Worm (Caenorhabditis elegans) whole organism, L1 larva: ENCODE data around the gene chk-2.

ENCODE experiments used
- C04F5.9 ChIP-seq: sonication (generic microtip); optimal IDR thresholded peaks from 2 replicates; lab custom pipeline; 2016; ENCODE audit warnings: missing genetic modification characterization, missing compliant biosample characterization
- C34B4.2 ChIP-seq: sonication (generic microtip); optimal IDR thresholded peaks from 2 replicates; lab custom pipeline; 2017; ENCODE audit warnings: mild to moderate bottlenecking, missing genetic modification characterization, missing compliant biosample characterization
- Y116A8C.19 ChIP-seq: sonication (generic microtip); optimal IDR thresholded peaks from 2 replicates; lab custom pipeline; 2016; ENCODE audit warnings: missing compliant biosample characterization, missing genetic modification characterization, borderline replicate concordance
- aha-1 ChIP-seq: fragments of 150-350 bp; optimal IDR thresholded peaks from 2 replicates; lab custom pipeline; 2014; ENCODE audit warnings: missing biosample characterization, missing genetic modification characterization
- aly-2 ChIP-seq: fragments of 150-350 bp; optimal IDR thresholded peaks from 2 replicates; lab custom pipeline; 2014; ENCODE audit warnings: missing biosample characterization, missing genetic modification characterization
- ceh-63 ChIP-seq: fragments of 200-800 bp; sonication (Bioruptor generic); optimal IDR thresholded peaks from 2 replicates; lab custom pipeline; 2018; ENCODE audit warnings: mild to moderate bottlenecking, missing genetic modification characterization, missing compliant biosample characterization
- ceh-82 ChIP-seq, 3 experiments: fragments of 150-350 bp in 1 of 3; sonication (generic microtip) in 2 of 3; optimal IDR thresholded peaks; 2 replicates each; lab custom pipeline; 2014 to 2017; ENCODE audit warnings: missing biosample characterization in 3 of 3, missing genetic modification characterization in 3 of 3
- ceh-88 ChIP-seq: fragments of 200-800 bp; sonication (Bioruptor generic); IDR thresholded peaks from 2 replicates; pipeline ENCODE4 v1.3.6; 2022; ENCODE audit warnings: missing genetic modification characterization, missing compliant biosample characterization
- ceh-90 ChIP-seq: sonication (generic microtip); optimal IDR thresholded peaks from 2 replicates; lab custom pipeline; 2016; ENCODE audit warnings: missing genetic modification characterization, missing compliant biosample characterization
- ces-1 ChIP-seq: fragments of 150-350 bp; optimal IDR thresholded peaks from 2 replicates; lab custom pipeline; 2014; ENCODE audit warnings: missing biosample characterization, missing genetic modification reagents, missing genetic modification characterization
- dpl-1 ChIP-seq, 3 experiments: fragments of 150-350 bp in 2 of 3; sonication (generic microtip) in 1 of 3; optimal IDR thresholded peaks; 2 replicates each; lab custom pipeline; 2014 to 2017; ENCODE audit warnings: missing biosample characterization in 3 of 3, missing genetic modification characterization in 3 of 3, missing genetic modification reagents in 3 of 3
- efl-1 ChIP-seq, 4 experiments: fragments of 150-350 bp; optimal IDR thresholded peaks in 3 of 4; peaks in 1 of 4; 1 replicate in 1 of 4; 2 replicates in 3 of 4; lab custom pipeline; 2014; ENCODE audit warnings: missing biosample characterization in 2 of 4, missing genetic modification characterization in 2 of 4, missing genetic modification reagents in 2 of 4
- egl-27 ChIP-seq, 2 experiments: fragments of 150-350 bp in 1 of 2; sonication (generic microtip); optimal IDR thresholded peaks; 3 replicates each; lab custom pipeline; 2017 to 2018; ENCODE audit warnings: missing biosample characterization in 2 of 2, missing genetic modification characterization in 2 of 2, missing genetic modification reagents in 2 of 2
- ets-5 ChIP-seq: fragments of 200-800 bp; sonication (Bioruptor generic); IDR thresholded peaks from 2 replicates; pipeline ENCODE4 v1.3.6; 2022; ENCODE audit warnings: missing genetic modification characterization, missing compliant biosample characterization
- fos-1 ChIP-seq: fragments of 150-350 bp; optimal IDR thresholded peaks from 2 replicates; lab custom pipeline; 2014; ENCODE audit warnings: missing biosample characterization, missing genetic modification characterization
- grh-1 ChIP-seq: fragments of 200-800 bp; sonication (Bioruptor generic); IDR thresholded peaks from 2 replicates; pipeline ENCODE4 v1.3.6; 2022; ENCODE audit warnings: missing genetic modification reagents, missing genetic modification characterization, missing compliant biosample characterization
- hlh-17 ChIP-seq: fragments of 200-800 bp; sonication (Bioruptor generic); optimal IDR thresholded peaks from 2 replicates; lab custom pipeline; 2018; ENCODE audit warnings: missing genetic modification characterization, mild to moderate bottlenecking, missing compliant biosample characterization, moderate library complexity, borderline replicate concordance
- hlh-4 ChIP-seq: sonication (generic microtip); optimal IDR thresholded peaks from 2 replicates; lab custom pipeline; 2016; ENCODE audit warnings: mild to moderate bottlenecking, missing genetic modification characterization, missing compliant biosample characterization
- isw-1 ChIP-seq: fragments of 200-800 bp; sonication (Bioruptor generic); IDR thresholded peaks from 2 replicates; pipeline ENCODE4 v1.3.6; 2022; ENCODE audit warnings: missing genetic modification characterization, missing compliant biosample characterization
- lin-13 ChIP-seq: fragments of 150-350 bp; optimal IDR thresholded peaks from 2 replicates; lab custom pipeline; 2014; ENCODE audit warnings: missing biosample characterization, missing genetic modification reagents, missing genetic modification characterization
- lin-14 ChIP-seq: fragments of 200-800 bp; sonication (Bioruptor generic); optimal IDR thresholded peaks from 2 replicates; lab custom pipeline; 2018; ENCODE audit warnings: mild to moderate bottlenecking, missing genetic modification characterization, moderate library complexity, missing compliant biosample characterization
- lin-39 ChIP-seq: fragments of 150-350 bp; optimal IDR thresholded peaks from 2 replicates; lab custom pipeline; 2014; ENCODE audit warnings: missing biosample characterization, missing genetic modification reagents, missing genetic modification characterization
- lir-3 ChIP-seq: sonication (generic microtip); optimal IDR thresholded peaks from 2 replicates; lab custom pipeline; 2016; ENCODE audit warnings: mild to moderate bottlenecking, missing genetic modification characterization, moderate library complexity, missing compliant biosample characterization; ENCODE audit not compliant: poor library complexity
- mab-9 ChIP-seq: fragments of 200-800 bp; sonication (Bioruptor generic); IDR thresholded peaks from 2 replicates; pipeline ENCODE4 v1.3.6; 2022; ENCODE audit warnings: missing genetic modification reagents, missing genetic modification characterization, missing compliant biosample characterization
- mdl-1 ChIP-seq, 2 experiments: fragments of 150-350 bp; optimal IDR thresholded peaks; 2 replicates each; lab custom pipeline; 2014 to 2017; ENCODE audit warnings: missing biosample characterization in 2 of 2, missing genetic modification characterization in 2 of 2, inconsistent platforms in 1 of 2
- mef-2 ChIP-seq: fragments of 150-350 bp; optimal IDR thresholded peaks from 2 replicates; lab custom pipeline; 2014; ENCODE audit warnings: missing biosample characterization, missing genetic modification characterization
- mep-1 ChIP-seq: fragments of 150-350 bp; optimal IDR thresholded peaks from 2 replicates; lab custom pipeline; 2014; ENCODE audit warnings: missing biosample characterization, missing genetic modification characterization
- nhr-19 ChIP-seq: fragments of 200-800 bp; sonication (Bioruptor generic); conservative IDR thresholded peaks from 2 replicates; pipeline ENCODE4 v1.3.6; 2022; ENCODE audit warnings: missing genetic modification characterization, missing compliant biosample characterization
- nhr-20 ChIP-seq: sonication (generic microtip); optimal IDR thresholded peaks from 2 replicates; lab custom pipeline; 2016; ENCODE audit warnings: mild to moderate bottlenecking, missing genetic modification characterization, missing compliant biosample characterization
- nhr-237 ChIP-seq: fragments of 150-350 bp; optimal IDR thresholded peaks from 2 replicates; lab custom pipeline; 2014; ENCODE audit warnings: missing biosample characterization, missing genetic modification characterization
- nhr-47 ChIP-seq: sonication (generic microtip); optimal IDR thresholded peaks from 2 replicates; lab custom pipeline; 2016; ENCODE audit warnings: mild to moderate bottlenecking, missing genetic modification characterization, moderate library complexity, missing compliant biosample characterization
- nhr-71 ChIP-seq: sonication (generic microtip); optimal IDR thresholded peaks from 2 replicates; lab custom pipeline; 2016; ENCODE audit warnings: mild to moderate bottlenecking, missing genetic modification characterization, moderate library complexity, missing compliant biosample characterization
- nhr-84 ChIP-seq: sonication (generic microtip); optimal IDR thresholded peaks from 2 replicates; lab custom pipeline; 2017; ENCODE audit warnings: missing biosample characterization, missing genetic modification characterization
- nhr-85 ChIP-seq: sonication (generic microtip); peaks from one replicate; lab custom pipeline; 2016; ENCODE audit warnings: missing genetic modification characterization, inconsistent platforms, missing compliant biosample characterization
- pag-3 ChIP-seq: sonication (generic microtip); optimal IDR thresholded peaks from 2 replicates; lab custom pipeline; 2017; ENCODE audit warnings: missing genetic modification characterization, mild to moderate bottlenecking, missing compliant biosample characterization, antibody characterized with exemption, borderline replicate concordance; ENCODE audit not compliant: insufficient read depth
- pax-3 ChIP-seq: fragments of 200-800 bp; sonication (Bioruptor generic); optimal IDR thresholded peaks from 2 replicates; lab custom pipeline; 2018; ENCODE audit warnings: mild to moderate bottlenecking, missing genetic modification characterization, moderate library complexity, missing compliant biosample characterization
- rnt-1 ChIP-seq: sonication (generic microtip); optimal IDR thresholded peaks from 2 replicates; lab custom pipeline; 2016; ENCODE audit warnings: mild to moderate bottlenecking, missing genetic modification characterization, moderate library complexity, missing compliant biosample characterization
- skn-1 ChIP-seq: fragments of 150-350 bp; optimal IDR thresholded peaks from 2 replicates; lab custom pipeline; 2014; ENCODE audit warnings: missing biosample characterization, missing genetic modification characterization
- snpc-4 ChIP-seq: fragments of 150-350 bp; optimal IDR thresholded peaks from 2 replicates; lab custom pipeline; 2014; ENCODE audit warnings: missing biosample characterization, missing genetic modification characterization
- snu-23 ChIP-seq: sonication (generic microtip); optimal IDR thresholded peaks from 2 replicates; lab custom pipeline; 2016; ENCODE audit warnings: missing genetic modification characterization, missing compliant biosample characterization
- sup-37 ChIP-seq: fragments of 200-800 bp; sonication (Bioruptor generic); optimal IDR thresholded peaks from 2 replicates; lab custom pipeline; 2018; ENCODE audit warnings: mild to moderate bottlenecking, missing genetic modification characterization, missing compliant biosample characterization
- swsn-7 ChIP-seq: sonication (generic microtip); optimal IDR thresholded peaks from 2 replicates; lab custom pipeline; 2016; ENCODE audit warnings: missing genetic modification characterization, missing compliant biosample characterization
- unc-130 ChIP-seq: fragments of 150-350 bp; optimal IDR thresholded peaks from 2 replicates; lab custom pipeline; 2017; ENCODE audit warnings: missing biosample characterization, missing genetic modification characterization, inconsistent platforms
- unc-30 ChIP-seq: sonication (generic microtip); optimal IDR thresholded peaks from 2 replicates; lab custom pipeline; 2017; ENCODE audit warnings: missing biosample characterization, missing genetic modification characterization
- unc-86 ChIP-seq: sonication (generic microtip); optimal IDR thresholded peaks from 2 replicates; lab custom pipeline; 2016; ENCODE audit warnings: missing genetic modification characterization, missing compliant biosample characterization
- unc-98 ChIP-seq: fragments of 200-800 bp; sonication (Bioruptor generic); IDR thresholded peaks from 2 replicates; pipeline ENCODE4 v1.3.6; 2022; ENCODE audit warnings: missing genetic modification characterization, missing compliant biosample characterization
- vab-15 ChIP-seq: sonication (generic microtip); optimal IDR thresholded peaks from 2 replicates; lab custom pipeline; 2017; ENCODE audit warnings: missing genotype, mild to moderate bottlenecking, missing genetic modification characterization, missing compliant biosample characterization
- ztf-11 ChIP-seq, 2 experiments: sonication (generic microtip); optimal IDR thresholded peaks; 2 replicates each; lab custom pipeline; 2016 to 2017; ENCODE audit warnings: missing genetic modification characterization in 2 of 2, missing biosample characterization in 1 of 2, missing compliant biosample characterization in 1 of 2
- ztf-4 ChIP-seq: fragments of 150-350 bp; optimal IDR thresholded peaks from 2 replicates; lab custom pipeline; 2014; ENCODE audit warnings: missing biosample characterization, missing genetic modification characterization

The chk-2 gene

ce11 chrV:19897982-19898381 lies 17.8 kb downstream of the chk-2 start:
- TF ChIP-seq unc-30 (tag; lab: Kevin White, UChicago), result no peak
- no peak for TF ChIP-seq ceh-63 (GFP tag; lab: Kevin White, UChicago)
- no peak for TF ChIP-seq mdl-1 (tag; optimal IDR thresholded peaks at IDR 0.05; lab: Kevin White, UChicago)
- TF ChIP-seq nhr-20 (tag; lab: Kevin White, UChicago), result no peak
- TF ChIP-seq mep-1, result no peak
- TF ChIP-seq ces-1 (GFP tag; lab: Kevin White, UChicago), result no peak
- TF ChIP-seq mab-9 (GFP tag; lab: Robert Waterston, UW), result no peak

ce11 chrV:19897557-19897956 lies 18.3 kb downstream of the chk-2 start:
- TF ChIP-seq ceh-88 (GFP tag; lab: Robert Waterston, UW), result no peak
- TF ChIP-seq ztf-11 (tag; optimal IDR thresholded peaks at IDR 0.05; lab: Kevin White, UChicago), result no peak
- no peak for TF ChIP-seq ceh-90 (tag; lab: Kevin White, UChicago)
- TF ChIP-seq pag-3, result no peak
- no peak for TF ChIP-seq hlh-4 (tag; lab: Kevin White, UChicago)
- TF ChIP-seq nhr-19, result peak; percentile 50
- no peak for TF ChIP-seq aly-2 (tag; lab: Kevin White, UChicago)
- TF ChIP-seq vab-15, result no peak
- no peak for TF ChIP-seq C34B4.2
- TF ChIP-seq C04F5.9 (tag; lab: Kevin White, UChicago), result no peak
- TF ChIP-seq isw-1 (GFP tag; lab: Robert Waterston, UW), result no peak
- TF ChIP-seq rnt-1 (tag; lab: Kevin White, UChicago), result peak; percentile 86
- no peak for TF ChIP-seq Y116A8C.19 (tag; lab: Kevin White, UChicago)
- no peak for TF ChIP-seq unc-86 (tag; lab: Kevin White, UChicago)
- peak in 2 of 3 experiments; percentile 24 to 43 for TF ChIP-seq ceh-82 (tag; optimal IDR thresholded peaks at IDR 0.05; lab: Kevin White, UChicago)
- no peak for TF ChIP-seq lir-3 (tag; lab: Kevin White, UChicago)
- no peak for TF ChIP-seq ets-5 (GFP tag; lab: Robert Waterston, UW)
- TF ChIP-seq grh-1 (GFP tag; lab: Robert Waterston, UW), result no peak
- no peak for TF ChIP-seq ztf-4 (tag; lab: Kevin White, UChicago)
- TF ChIP-seq pax-3 (tag; lab: Kevin White, UChicago), result no peak
- no peak for TF ChIP-seq nhr-47 (tag; lab: Kevin White, UChicago)
- TF ChIP-seq unc-130, result no peak
- TF ChIP-seq snu-23, result peak; percentile 65
- TF ChIP-seq nhr-71 (tag; lab: Kevin White, UChicago), result peak; percentile 85
- no peak for TF ChIP-seq mef-2 (tag; lab: Kevin White, UChicago)
- TF ChIP-seq hlh-17 (GFP tag; lab: Kevin White, UChicago), result no peak
- TF ChIP-seq lin-39, result no peak
- peak in 1 of 2 experiments; percentile 29 for TF ChIP-seq egl-27 (tag; optimal IDR thresholded peaks at IDR 0.05; lab: Kevin White, UChicago)
- TF ChIP-seq sup-37 (GFP tag; lab: Kevin White, UChicago), result no peak
- no peak for TF ChIP-seq mab-9 (GFP tag; lab: Robert Waterston, UW)
- peak; percentile 48 for TF ChIP-seq mep-1
- no peak for TF ChIP-seq skn-1
- TF ChIP-seq lin-14 (GFP tag; lab: Kevin White, UChicago), result peak; percentile 92
- TF ChIP-seq nhr-20 (tag; lab: Kevin White, UChicago), result peak; percentile 20
- no peak for TF ChIP-seq aha-1 (tag; lab: Kevin White, UChicago)
- TF ChIP-seq mdl-1 (tag; optimal IDR thresholded peaks at IDR 0.05; lab: Kevin White, UChicago), result peak in 1 of 2 experiments; percentile 47
- TF ChIP-seq lin-13 (GFP tag; lab: Kevin White, UChicago), result peak; percentile 53
- no peak for TF ChIP-seq unc-98 (GFP tag; lab: Robert Waterston, UW)
- peak; percentile 53 for TF ChIP-seq snpc-4
- peak; percentile 50 for TF ChIP-seq swsn-7
- peak; percentile 49 for TF ChIP-seq fos-1 (tag; lab: Kevin White, UChicago)
- TF ChIP-seq ces-1 (GFP tag; lab: Kevin White, UChicago), result no peak
- TF ChIP-seq dpl-1 (GFP tag; optimal IDR thresholded peaks at IDR 0.05; lab: Kevin White, UChicago), result peak in 1 of 3 experiments; percentile 33
- TF ChIP-seq nhr-237 (tag; lab: Kevin White, UChicago), result no peak
- no peak for TF ChIP-seq nhr-84 (tag; lab: Kevin White, UChicago)
- TF ChIP-seq nhr-85 (tag; lab: Kevin White, UChicago), result no peak
- peak; percentile 40 to 50 for TF ChIP-seq efl-1 (optimal IDR thresholded peaks at IDR 0.05; lab: Kevin White, UChicago)
- peak; percentile 34 to 86 for TF ChIP-seq efl-1 (GFP tag; optimal IDR thresholded peaks at IDR 0.05 in 1 of 2; lab: Kevin White, UChicago)
